Fruit fly (Drosophila melanogaster) whole organism, larva: ENCODE measurements around the gene CG13244.

Experiments
- noc ChIP-seq: fragments of 200-800 bp; sonication (Bioruptor generic); optimal IDR thresholded peaks from 3 replicates; lab custom pipeline; 2019; ENCODE audit warnings: missing biosample characterization, mild to moderate bottlenecking, missing genetic modification characterization, moderate library complexity

CG13244 gene

dm6 chr2L:15916588-15916987 lies at the start of gene CG13244:
CG13244 (plus strand) TSS chr2L:15916888.
- no peak for TF ChIP-seq noc (tag; lab: Kevin White, UChicago)

dm6 chr2L:15880056-15880455 lies 36.6 kb upstream of the CG13244 start, which contains the start of gene CG7653:
CG7653 (minus strand) TSS chr2L:15880156.
- TF ChIP-seq noc (tag; lab: Kevin White, UChicago) = no peak

dm6 chr2L:15883090-15883489 lies 33.6 kb upstream of the CG13244 start, which contains the start of gene CG44475:
CG44475 (minus strand) TSS chr2L:15883190.
- no peak for TF ChIP-seq noc (tag; lab: Kevin White, UChicago)

dm6 chr2L:15886187-15886586 lies 30.5 kb upstream of the CG13244 start:
- TF ChIP-seq noc (tag; lab: Kevin White, UChicago) = no peak

dm6 chr2L:15893711-15894110 lies 23.0 kb upstream of the CG13244 start, which contains the start of gene Tep1:
Tep1 (minus strand) TSS chr2L:15893811.
- no peak for TF ChIP-seq noc (tag; lab: Kevin White, UChicago)

- TF ChIP-seq noc (tag; lab: Kevin White, UChicago) = no peak
Observed at dm6 chr2L:15895154-15895553, 21.5 kb upstream of the CG13244 start, which contains the start of gene CG31735. CG31735 (plus strand) TSS chr2L:15895454.

- no peak for TF ChIP-seq noc (tag; lab: Kevin White, UChicago)
Observed at dm6 chr2L:15900424-15900823, 16.3 kb upstream of the CG13244 start, which contains the start of gene CG31823. CG31823 (minus strand) TSS chr2L:15900524.

- no peak for TF ChIP-seq noc (tag; lab: Kevin White, UChicago)
Observed at dm6 chr2L:15902310-15902709, 14.4 kb upstream of the CG13244 start, which contains the start of gene CG31821. CG31821 (minus strand) TSS chr2L:15902410.

dm6 chr2L:15903725-15904124 lies 13.0 kb upstream of the CG13244 start:
- no peak for TF ChIP-seq noc (tag; lab: Kevin White, UChicago)

- no peak for TF ChIP-seq noc (tag; lab: Kevin White, UChicago)
Observed at dm6 chr2L:15907358-15907757, 9.3 kb upstream of the CG13244 start.

dm6 chr2L:15908086-15908485 lies 8.6 kb upstream of the CG13244 start:
- no peak for TF ChIP-seq noc (tag; lab: Kevin White, UChicago)

- peak; percentile 65 for TF ChIP-seq noc (tag; lab: Kevin White, UChicago)
Observed at dm6 chr2L:15908496-15909276, 8.0 kb upstream of the CG13244 start.

dm6 chr2L:15909277-15909674 lies 7.4 kb upstream of the CG13244 start:
- no peak for TF ChIP-seq noc (tag; lab: Kevin White, UChicago)

- peak; percentile 1 for TF ChIP-seq noc (tag; lab: Kevin White, UChicago)
Observed at dm6 chr2L:15909826-15910225, 6.9 kb upstream of the CG13244 start.

dm6 chr2L:15910937-15911590 lies 5.6 kb upstream of the CG13244 start:
- peak; percentile 87 for TF ChIP-seq noc (tag; lab: Kevin White, UChicago)

dm6 chr2L:15911591-15912007 lies 5.1 kb upstream of the CG13244 start:
- no peak for TF ChIP-seq noc (tag; lab: Kevin White, UChicago)
